Worm (Caenorhabditis elegans) whole organism, young adult: ENCODE measurements around the gene clec-59.

Experiments
- B0019.2 ChIP-seq: fragments of 200-800 bp; sonication (Bioruptor generic); conservative IDR thresholded peaks from 2 replicates; pipeline ENCODE4 v1.3.6; 2022; ENCODE audit warnings: missing genetic modification reagents, missing genetic modification characterization, missing compliant biosample characterization
- B0035.1 ChIP-seq: sonication (generic microtip); optimal IDR thresholded peaks from 2 replicates; lab custom pipeline; 2016; ENCODE audit warnings: missing genetic modification characterization, mild to moderate bottlenecking, missing compliant biosample characterization, missing genotype, missing genetic modification reagents
- B0336.3 ChIP-seq: fragments of 200-800 bp; sonication (Bioruptor generic); IDR thresholded peaks from 2 replicates; pipeline ENCODE4 v1.3.6; 2022; ENCODE audit warnings: missing genetic modification characterization, missing compliant biosample characterization
- C06A6.2 ChIP-seq: fragments of 200-800 bp; sonication (Bioruptor generic); conservative IDR thresholded peaks from 2 replicates; pipeline ENCODE4 v1.3.6; 2022; ENCODE audit warnings: missing genetic modification characterization, missing compliant biosample characterization
- D2030.7 ChIP-seq: fragments of 200-800 bp; sonication (Bioruptor generic); IDR thresholded peaks from 2 replicates; pipeline ENCODE4 v1.3.6; 2022; ENCODE audit warnings: missing genetic modification reagents, missing genetic modification characterization, missing compliant biosample characterization
- F52B5.7 ChIP-seq: sonication (generic microtip); optimal IDR thresholded peaks from 2 replicates; lab custom pipeline; 2016; ENCODE audit warnings: mild to moderate bottlenecking, missing genetic modification characterization, missing compliant biosample characterization
- F57A8.1 ChIP-seq: fragments of 200-800 bp; sonication (Bioruptor generic); optimal IDR thresholded peaks from 2 replicates; lab custom pipeline; 2018; ENCODE audit warnings: mild to moderate bottlenecking, missing genetic modification characterization, moderate library complexity, missing compliant biosample characterization
- K11D2.4 ChIP-seq: fragments of 200-800 bp; sonication (Bioruptor generic); IDR thresholded peaks from 2 replicates; pipeline ENCODE4 v1.3.6; 2022; ENCODE audit warnings: missing genetic modification reagents, missing genetic modification characterization, missing compliant biosample characterization
- K12H6.12 ChIP-seq: fragments of 200-800 bp; sonication (Bioruptor generic); optimal IDR thresholded peaks from 2 replicates; lab custom pipeline; 2018; ENCODE audit warnings: mild to moderate bottlenecking, missing genetic modification characterization, missing compliant biosample characterization
- T26A5.8 ChIP-seq: sonication (generic microtip); optimal IDR thresholded peaks from 2 replicates; lab custom pipeline; 2016; ENCODE audit warnings: missing genetic modification characterization, missing compliant biosample characterization
- Y53G8AR.9 ChIP-seq: fragments of 200-800 bp; sonication (Bioruptor generic); conservative IDR thresholded peaks from 2 replicates; pipeline ENCODE4 v1.3.6; 2022; ENCODE audit warnings: missing genetic modification reagents, missing genetic modification characterization, missing compliant biosample characterization
- akir-1 ChIP-seq: fragments of 200-800 bp; sonication (Bioruptor generic); optimal IDR thresholded peaks from 2 replicates; lab custom pipeline; 2018; ENCODE audit warnings: mild to moderate bottlenecking, missing genetic modification characterization, moderate library complexity, missing compliant biosample characterization
- attf-3 ChIP-seq: fragments of 200-800 bp; sonication (Bioruptor generic); conservative IDR thresholded peaks from 2 replicates; pipeline ENCODE4 v1.3.6; 2022; ENCODE audit warnings: missing genetic modification reagents, missing genetic modification characterization, missing compliant biosample characterization
- attf-5 ChIP-seq: fragments of 200-800 bp; sonication (Bioruptor generic); optimal IDR thresholded peaks from 2 replicates; lab custom pipeline; 2018; ENCODE audit warnings: mild to moderate bottlenecking, missing genetic modification characterization, missing compliant biosample characterization
- cebp-1 ChIP-seq, 2 experiments: fragments of 200-800 bp in 1 of 2; sonication (Bioruptor generic) in 1 of 2; sonication (generic microtip) in 1 of 2; IDR thresholded peaks in 1 of 2; optimal IDR thresholded peaks in 1 of 2; 2 replicates each; pipeline versions ENCODE4 v1.3.6 to Lab custom; 2017 to 2022; ENCODE audit warnings: missing compliant biosample characterization in 2 of 2, missing genetic modification characterization in 2 of 2, mild to moderate bottlenecking in 1 of 2, missing genetic modification reagents in 1 of 2, moderate library complexity in 1 of 2
- ceh-100 ChIP-seq: fragments of 200-800 bp; sonication (Bioruptor generic); IDR thresholded peaks from 2 replicates; pipeline ENCODE4 v1.3.6; 2022; ENCODE audit warnings: missing genetic modification reagents, missing genetic modification characterization, missing compliant biosample characterization
- ceh-27 ChIP-seq: fragments of 200-800 bp; sonication (Bioruptor generic); optimal IDR thresholded peaks from 2 replicates; lab custom pipeline; 2018; ENCODE audit warnings: mild to moderate bottlenecking, missing genetic modification characterization, moderate library complexity, missing compliant biosample characterization
- ceh-79 ChIP-seq: sonication (generic microtip); optimal IDR thresholded peaks from 2 replicates; lab custom pipeline; 2017; ENCODE audit warnings: mild to moderate bottlenecking, missing genetic modification characterization, missing compliant biosample characterization
- ceh-91 ChIP-seq: fragments of 200-800 bp; sonication (Bioruptor generic); IDR thresholded peaks from 2 replicates; pipeline ENCODE4 v1.3.6; 2022; ENCODE audit warnings: missing genetic modification reagents, missing genetic modification characterization, missing compliant biosample characterization
- dox-1 ChIP-seq: fragments of 200-800 bp; sonication (Bioruptor generic); IDR thresholded peaks from 2 replicates; pipeline ENCODE4 v1.3.6; 2022; ENCODE audit warnings: missing genetic modification reagents, missing genetic modification characterization, missing compliant biosample characterization
- efl-1 ChIP-seq: fragments of 150-350 bp; optimal IDR thresholded peaks from 2 replicates; lab custom pipeline; 2014; ENCODE audit warnings: missing biosample characterization, missing genetic modification reagents, missing genetic modification characterization
- egl-18 ChIP-seq: fragments of 200-800 bp; sonication (Bioruptor generic); IDR thresholded peaks from 2 replicates; pipeline ENCODE4 v1.3.6; 2022; ENCODE audit warnings: missing genetic modification reagents, missing genetic modification characterization, missing compliant biosample characterization
- egrh-3 ChIP-seq: fragments of 200-800 bp; sonication (Bioruptor generic); IDR thresholded peaks from 2 replicates; pipeline ENCODE4 v1.3.6; 2022; ENCODE audit warnings: missing genetic modification reagents, missing genetic modification characterization, missing compliant biosample characterization
- ekl-4 ChIP-seq: fragments of 200-800 bp; sonication (Bioruptor generic); IDR thresholded peaks from 2 replicates; pipeline ENCODE4 v1.3.6; 2022; ENCODE audit warnings: missing genetic modification reagents, missing genetic modification characterization, missing compliant biosample characterization
- hlh-26 ChIP-seq: fragments of 200-800 bp; sonication (Bioruptor generic); conservative IDR thresholded peaks from 2 replicates; pipeline ENCODE4 v1.3.6; 2022; ENCODE audit warnings: missing genetic modification reagents, missing genetic modification characterization, missing compliant biosample characterization
- hmg-1.2 ChIP-seq: fragments of 200-800 bp; sonication (Bioruptor generic); IDR thresholded peaks from 2 replicates; pipeline ENCODE4 v1.3.6; 2022; ENCODE audit warnings: missing genetic modification reagents, missing genetic modification characterization, missing compliant biosample characterization
- lin-26 ChIP-seq: fragments of 200-800 bp; sonication (Bioruptor generic); IDR thresholded peaks from 2 replicates; pipeline ENCODE4 v1.3.6; 2022; ENCODE audit warnings: missing genetic modification reagents, missing genetic modification characterization, missing compliant biosample characterization
- lsl-1 ChIP-seq: fragments of 200-800 bp; sonication (Bioruptor generic); optimal IDR thresholded peaks from 2 replicates; lab custom pipeline; 2018; ENCODE audit warnings: mild to moderate bottlenecking, missing genetic modification characterization, moderate library complexity, missing compliant biosample characterization
- lsy-27 ChIP-seq: sonication (generic microtip); optimal IDR thresholded peaks from 2 replicates; lab custom pipeline; 2017; ENCODE audit warnings: missing genetic modification characterization, mild to moderate bottlenecking, missing compliant biosample characterization, antibody characterized with exemption, missing genotype, borderline replicate concordance; ENCODE audit not compliant: insufficient read depth
- mcd-1 ChIP-seq: fragments of 200-800 bp; sonication (Bioruptor generic); IDR thresholded peaks from 2 replicates; pipeline ENCODE4 v1.3.6; 2022; ENCODE audit warnings: missing genetic modification reagents, missing genetic modification characterization, missing compliant biosample characterization
- nhr-90 ChIP-seq: sonication (generic microtip); optimal IDR thresholded peaks from 2 replicates; lab custom pipeline; 2016; ENCODE audit warnings: missing genotype, mild to moderate bottlenecking, missing genetic modification characterization, missing compliant biosample characterization
- pbrm-1 ChIP-seq: fragments of 200-800 bp; sonication (Bioruptor generic); IDR thresholded peaks from 2 replicates; pipeline ENCODE4 v1.3.6; 2022; ENCODE audit warnings: missing genetic modification reagents, missing genetic modification characterization, missing compliant biosample characterization
- pha-4 ChIP-seq: fragments of 150-350 bp; sonication (generic microtip); optimal IDR thresholded peaks from 2 replicates; lab custom pipeline; 2014; ENCODE audit warnings: missing biosample characterization, missing genetic modification reagents, missing genetic modification characterization
- rcor-1 ChIP-seq: fragments of 200-800 bp; sonication (Bioruptor generic); IDR thresholded peaks from 2 replicates; pipeline ENCODE4 v1.3.6; 2022; ENCODE audit warnings: missing genetic modification reagents, missing genetic modification characterization, missing compliant biosample characterization
- rpc-1 ChIP-seq, 2 experiments: fragments of 150-350 bp in 1 of 2; sonication (generic microtip) in 1 of 2; optimal IDR thresholded peaks; 2 replicates each; lab custom pipeline; 2014 to 2018; ENCODE audit warnings: missing biosample characterization in 1 of 2, missing genetic modification characterization in 1 of 2, missing genetic modification reagents in 1 of 2, missing genotype in 1 of 2
- sea-2 ChIP-seq: fragments of 200-800 bp; sonication (Bioruptor generic); IDR thresholded peaks from 2 replicates; pipeline ENCODE4 v1.3.6; 2022; ENCODE audit warnings: missing genetic modification characterization, missing compliant biosample characterization
- snpc-1.1 ChIP-seq: sonication (generic microtip); optimal IDR thresholded peaks from 2 replicates; lab custom pipeline; 2017; ENCODE audit warnings: missing genetic modification characterization, mild to moderate bottlenecking, missing compliant biosample characterization, antibody characterized with exemption, moderate library complexity, missing genotype, missing genetic modification reagents; ENCODE audit not compliant: insufficient read depth
- snpc-4 ChIP-seq, 5 experiments: fragments of 150-350 bp in 1 of 5; sonication (generic microtip) in 4 of 5; optimal IDR thresholded peaks; 2 replicates each; lab custom pipeline; 2014 to 2018; ENCODE audit warnings: missing genetic modification characterization in 5 of 5, missing biosample characterization in 3 of 5, antibody characterized with exemption in 2 of 5, mild to moderate bottlenecking in 2 of 5, missing compliant biosample characterization in 2 of 5, missing genotype in 2 of 5, moderate library complexity in 2 of 5, missing genetic modification reagents in 1 of 5
- tbp1 ChIP-seq: fragments of 200-800 bp; sonication (Bioruptor generic); optimal IDR thresholded peaks from 2 replicates; lab custom pipeline; 2018; ENCODE audit warnings: mild to moderate bottlenecking, missing genetic modification characterization, missing compliant biosample characterization
- tbx-9 ChIP-seq: sonication (generic microtip); optimal IDR thresholded peaks from 2 replicates; lab custom pipeline; 2016; ENCODE audit warnings: borderline replicate concordance, missing genetic modification characterization, inconsistent platforms, missing compliant biosample characterization
- unc-62 ChIP-seq: fragments of 150-350 bp; optimal IDR thresholded peaks from 2 replicates; lab custom pipeline; 2014; ENCODE audit warnings: missing biosample characterization, missing genetic modification reagents, missing genetic modification characterization
- zfh-2 ChIP-seq: fragments of 200-800 bp; sonication (Bioruptor generic); conservative IDR thresholded peaks from 2 replicates; pipeline ENCODE4 v1.3.6; 2022; ENCODE audit warnings: missing genetic modification reagents, missing genetic modification characterization, missing compliant biosample characterization
- ztf-22 ChIP-seq: fragments of 200-800 bp; sonication (Bioruptor generic); optimal IDR thresholded peaks from 2 replicates; lab custom pipeline; 2018; ENCODE audit warnings: mild to moderate bottlenecking, missing genetic modification characterization, moderate library complexity, missing compliant biosample characterization
- ztf-26 ChIP-seq: sonication (generic microtip); optimal IDR thresholded peaks from 2 replicates; lab custom pipeline; 2017; ENCODE audit warnings: missing genetic modification characterization, missing compliant biosample characterization

clec-59 gene

ce11 chrII:10479348-10479747 lies at the start of gene clec-59:
clec-59 (minus strand) TSS chrII:10479448.
- TF ChIP-seq efl-1 (GFP tag; lab: Kevin White, UChicago), result no peak
- no peak for TF ChIP-seq lin-26 (GFP tag; lab: Robert Waterston, UW)
- no peak for TF ChIP-seq ceh-91 (GFP tag; lab: Robert Waterston, UW)
- no peak for TF ChIP-seq T26A5.8 (tag; lab: Kevin White, UChicago)
- no peak for TF ChIP-seq snpc-4 (GFP tag; optimal IDR thresholded peaks at IDR 0.05; lab: Kevin White, UChicago)
- no peak for TF ChIP-seq snpc-4 (tag; optimal IDR thresholded peaks at IDR 0.05; lab: Kevin White, UChicago)
- no peak for TF ChIP-seq F57A8.1 (GFP tag; lab: Kevin White, UChicago)
- no peak for TF ChIP-seq B0019.2 (GFP tag; lab: Robert Waterston, UW)
- TF ChIP-seq lsl-1 (GFP tag; lab: Kevin White, UChicago), result no peak
- TF ChIP-seq Y53G8AR.9 (GFP tag; lab: Robert Waterston, UW), result no peak
- no peak for TF ChIP-seq pha-4 (tag; lab: Kevin White, UChicago)
- no peak for TF ChIP-seq K12H6.12 (tag; lab: Kevin White, UChicago)
- TF ChIP-seq F52B5.7 (tag; lab: Kevin White, UChicago), result no peak
- TF ChIP-seq sea-2 (GFP tag; lab: Robert Waterston, UW), result no peak
- TF ChIP-seq cebp-1 (GFP tag; IDR thresholded peaks at IDR 0.05; lab: Robert Waterston, UW), result no peak
- no peak for TF ChIP-seq cebp-1 (tag; optimal IDR thresholded peaks at IDR 0.05; lab: Kevin White, UChicago)
- TF ChIP-seq, all 124 proteins: peak for 0

ce11 chrII:10527649-10528134 lies 48.4 kb upstream of the clec-59 start, which contains the start of gene mab-10:
mab-10 (plus strand) TSS chrII:10528084.
- peak; percentile 30 for TF ChIP-seq F52B5.7 (tag; lab: Kevin White, UChicago)
- peak; percentile 56 for TF ChIP-seq mcd-1 (GFP tag; lab: Robert Waterston, UW)
- no peak for TF ChIP-seq akir-1
- peak; percentile 99 for TF ChIP-seq zfh-2 (GFP tag; lab: Robert Waterston, UW)
- peak; percentile 84 for TF ChIP-seq dox-1 (GFP tag; lab: Robert Waterston, UW)
- peak; percentile 92 for TF ChIP-seq egrh-3 (GFP tag; lab: Robert Waterston, UW)
- no peak for TF ChIP-seq egl-18 (GFP tag; lab: Robert Waterston, UW)
- no peak for TF ChIP-seq cebp-1 (GFP tag; IDR thresholded peaks at IDR 0.05; lab: Robert Waterston, UW)
- TF ChIP-seq cebp-1 (tag; optimal IDR thresholded peaks at IDR 0.05; lab: Kevin White, UChicago), result peak; percentile 66
- no peak for TF ChIP-seq lsy-27 (tag; lab: Kevin White, UChicago)
- TF ChIP-seq hlh-26 (GFP tag; lab: Robert Waterston, UW), result no peak
- no peak for TF ChIP-seq B0035.1 (tag; lab: Kevin White, UChicago)
- no peak for TF ChIP-seq rcor-1 (GFP tag; lab: Robert Waterston, UW)
- TF ChIP-seq attf-5 (GFP tag; lab: Kevin White, UChicago), result peak; percentile 43
- TF ChIP-seq C06A6.2 (GFP tag; lab: Robert Waterston, UW), result peak; percentile 42; the same call in 1 of the 2 replicates
- 0 out of 2 replicates have a peak, but pooled peaks have one; percentile 35 for TF ChIP-seq ceh-100
- TF ChIP-seq ekl-4, result no peak
- TF ChIP-seq hmg-1.2 (GFP tag; lab: Robert Waterston, UW), result peak; percentile 72
- TF ChIP-seq B0336.3, result peak; percentile 45; the same call in 1 of the 2 replicates
- TF ChIP-seq nhr-90 (tag; lab: Kevin White, UChicago), result peak; percentile 30
- no peak for TF ChIP-seq ceh-79 (tag; lab: Kevin White, UChicago)
- 0 out of 2 replicates have a peak, but pooled peaks have one; percentile 10 for TF ChIP-seq D2030.7 (GFP tag; lab: Robert Waterston, UW)
- no peak for TF ChIP-seq B0019.2 (GFP tag; lab: Robert Waterston, UW)
- TF ChIP-seq pbrm-1, result no peak
- TF ChIP-seq ceh-27 (GFP tag; lab: Kevin White, UChicago), result peak; percentile 35
- TF ChIP-seq ceh-91 (GFP tag; lab: Robert Waterston, UW), result no peak
- TF ChIP-seq ztf-22, result no peak
- no peak for TF ChIP-seq unc-62 (GFP tag; lab: Kevin White, UChicago)
- no peak; the same call in 1 of the 2 replicates for TF ChIP-seq K11D2.4
- no peak for TF ChIP-seq attf-3 (GFP tag; lab: Robert Waterston, UW)
- no peak for TF ChIP-seq rpc-1 (optimal IDR thresholded peaks at IDR 0.05; lab: Kevin White, UChicago)
- TF ChIP-seq rpc-1 (tag; optimal IDR thresholded peaks at IDR 0.05; lab: Kevin White, UChicago), result no peak
- TF ChIP-seq tbx-9 (tag; lab: Kevin White, UChicago), result no peak
- peak; percentile 64 for TF ChIP-seq ztf-26 (tag; lab: Kevin White, UChicago)
- no peak for TF ChIP-seq snpc-1.1 (tag; lab: Kevin White, UChicago)
- no peak for TF ChIP-seq tbp1 (GFP tag; lab: Kevin White, UChicago)
